Fruit fly (Drosophila melanogaster): Measurements from ENCODE around the gene Taf4.

The Taf4 gene

DNA sequence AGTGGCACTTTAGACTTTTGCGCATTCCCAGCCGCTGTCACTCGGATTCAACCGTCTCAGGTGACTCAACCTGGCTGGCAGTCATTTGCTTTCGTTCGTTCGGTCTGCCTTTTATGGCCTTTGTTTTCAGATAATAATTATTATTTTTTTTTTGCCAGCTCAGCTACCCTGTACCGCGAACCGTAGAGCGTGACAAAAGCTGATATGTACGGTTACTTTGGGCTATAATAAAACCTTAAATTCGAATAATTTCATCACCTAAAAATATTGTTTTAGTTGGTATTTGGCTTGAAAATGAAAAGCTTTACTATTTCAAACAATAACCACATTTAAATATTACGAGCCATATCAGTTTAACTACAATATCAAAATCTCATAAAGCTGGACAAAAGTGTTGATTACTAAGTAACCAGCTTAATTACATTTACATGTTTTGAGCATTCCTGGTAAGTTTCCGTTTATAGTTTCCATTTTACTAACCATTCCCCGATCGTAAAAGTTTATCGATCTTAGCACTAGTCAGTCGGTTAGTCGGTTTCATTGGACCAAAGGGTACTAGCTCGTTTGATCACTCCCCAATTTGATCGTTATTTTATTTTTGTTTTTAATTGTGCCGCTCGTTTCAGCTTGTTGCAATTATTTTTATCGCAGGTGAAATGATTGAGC lies 38.0 kb downstream of the Taf4 start:
- TF ChIP-seq CG8478 (optimal IDR thresholded peaks at IDR 0.05) (no peak), CTCF (optimal IDR thresholded peaks at IDR 0.05) (no peak)

DNA sequence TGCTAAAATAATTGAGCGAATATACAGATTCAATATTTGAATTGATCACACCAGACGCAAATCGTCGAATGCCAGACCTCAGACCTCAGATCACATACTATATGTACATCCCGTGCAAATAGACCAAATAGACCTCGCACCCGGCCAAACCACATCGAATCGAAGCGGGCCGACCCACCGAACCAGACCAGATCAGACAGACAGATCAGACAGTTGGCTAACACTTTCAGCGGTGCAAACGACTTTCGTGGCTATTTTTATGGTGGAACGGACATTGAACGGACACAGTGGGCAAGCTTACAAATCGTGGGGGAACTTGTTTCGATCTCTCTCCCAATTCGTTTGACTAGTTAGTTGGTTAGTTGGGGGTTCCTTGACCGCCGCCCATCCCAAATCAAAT lies 38.7 kb downstream of the Taf4 start:
- TF ChIP-seq CTCF (optimal IDR thresholded peaks at IDR 0.05): no peak
- no peak for TF ChIP-seq CG8478 (optimal IDR thresholded peaks at IDR 0.05)

DNA sequence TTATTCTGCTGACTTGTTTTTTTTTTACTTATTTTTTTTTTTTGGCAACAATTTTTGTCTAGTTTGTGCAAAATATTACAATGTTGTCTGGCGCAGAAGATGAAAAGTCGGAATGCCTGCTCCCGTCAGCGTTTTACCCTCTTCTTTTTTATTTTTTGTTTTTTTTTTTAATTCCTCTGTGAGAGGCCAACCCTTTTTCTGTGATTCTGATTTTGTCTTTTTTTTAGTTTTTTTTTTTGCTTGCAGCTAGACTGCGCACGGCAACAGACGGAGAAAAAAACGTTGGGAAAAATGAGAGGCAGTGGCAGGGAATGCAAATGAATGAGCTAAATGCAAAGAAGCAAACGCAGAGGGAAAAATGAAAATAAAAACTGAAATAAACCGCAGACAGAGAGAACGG lies 40.1 kb downstream of the Taf4 start:
- no peak for TF ChIP-seq CG8478 (optimal IDR thresholded peaks at IDR 0.05)
- no peak for TF ChIP-seq CTCF (optimal IDR thresholded peaks at IDR 0.05)

DNA sequence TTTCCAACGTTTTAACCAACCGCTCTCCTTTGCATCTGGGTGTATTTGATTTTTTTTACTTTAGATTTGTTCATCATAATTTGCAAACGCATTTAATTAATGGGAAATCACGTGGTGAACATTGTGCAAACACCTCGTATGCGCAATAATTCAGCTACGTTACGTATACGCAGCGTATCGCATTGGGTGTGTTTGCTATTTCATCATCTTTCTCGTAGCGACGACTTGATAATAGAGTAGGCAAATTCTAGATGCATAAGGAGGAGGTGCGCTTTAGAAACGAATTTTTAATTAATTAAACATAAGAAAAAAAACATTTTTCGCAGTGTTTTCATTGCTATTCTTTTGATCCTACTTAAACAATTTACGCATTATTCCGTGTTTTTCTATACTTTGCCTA lies 40.6 kb downstream of the Taf4 start:
- TF ChIP-seq CG8478 (optimal IDR thresholded peaks at IDR 0.05) (no peak), CTCF (optimal IDR thresholded peaks at IDR 0.05) (no peak)

DNA sequence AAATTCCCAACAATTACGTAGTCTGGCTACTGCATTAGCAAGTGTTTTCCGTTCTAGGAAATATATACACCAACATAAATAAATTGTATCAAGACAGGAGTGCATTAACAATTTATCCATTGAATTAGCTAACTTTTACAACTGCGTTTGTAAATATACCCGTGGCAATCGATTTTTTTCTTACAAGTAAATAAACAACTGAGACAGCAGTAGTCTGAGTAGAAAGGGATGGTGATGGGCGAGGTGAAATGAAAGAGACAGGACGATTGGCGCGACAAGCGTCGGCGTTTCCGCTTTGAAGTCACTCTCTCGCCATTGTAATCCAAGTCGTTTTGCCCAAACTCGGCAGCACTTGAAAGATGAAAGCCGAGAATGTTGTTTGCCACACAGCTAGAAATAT lies 42.5 kb downstream of the Taf4 start:
- TF ChIP-seq CTCF (optimal IDR thresholded peaks at IDR 0.05) (no peak), CG8478 (optimal IDR thresholded peaks at IDR 0.05) (no peak)

DNA sequence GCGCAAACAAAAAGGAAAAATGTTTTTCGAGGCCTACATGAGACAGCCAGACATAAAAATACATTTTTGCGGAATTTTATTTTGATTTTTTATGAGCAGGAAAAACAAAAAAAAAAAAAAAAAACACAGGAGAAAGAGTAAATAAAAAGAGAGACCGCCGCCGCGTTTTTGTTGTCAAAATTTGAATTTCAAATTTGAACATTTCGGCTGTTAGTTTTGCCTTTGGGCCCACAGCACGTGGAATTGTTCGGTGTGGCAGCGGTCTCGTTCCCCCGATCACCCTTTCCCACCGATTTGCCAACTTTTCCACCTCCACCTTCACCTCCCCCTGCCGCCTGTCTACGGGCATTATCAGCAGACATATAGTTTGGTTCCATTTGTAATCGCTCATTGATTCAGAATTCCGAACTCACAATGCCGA lies 43.8 kb downstream of the Taf4 start:
- TF ChIP-seq CTCF (optimal IDR thresholded peaks at IDR 0.05): no peak
- no peak for TF ChIP-seq CG8478 (optimal IDR thresholded peaks at IDR 0.05)

DNA sequence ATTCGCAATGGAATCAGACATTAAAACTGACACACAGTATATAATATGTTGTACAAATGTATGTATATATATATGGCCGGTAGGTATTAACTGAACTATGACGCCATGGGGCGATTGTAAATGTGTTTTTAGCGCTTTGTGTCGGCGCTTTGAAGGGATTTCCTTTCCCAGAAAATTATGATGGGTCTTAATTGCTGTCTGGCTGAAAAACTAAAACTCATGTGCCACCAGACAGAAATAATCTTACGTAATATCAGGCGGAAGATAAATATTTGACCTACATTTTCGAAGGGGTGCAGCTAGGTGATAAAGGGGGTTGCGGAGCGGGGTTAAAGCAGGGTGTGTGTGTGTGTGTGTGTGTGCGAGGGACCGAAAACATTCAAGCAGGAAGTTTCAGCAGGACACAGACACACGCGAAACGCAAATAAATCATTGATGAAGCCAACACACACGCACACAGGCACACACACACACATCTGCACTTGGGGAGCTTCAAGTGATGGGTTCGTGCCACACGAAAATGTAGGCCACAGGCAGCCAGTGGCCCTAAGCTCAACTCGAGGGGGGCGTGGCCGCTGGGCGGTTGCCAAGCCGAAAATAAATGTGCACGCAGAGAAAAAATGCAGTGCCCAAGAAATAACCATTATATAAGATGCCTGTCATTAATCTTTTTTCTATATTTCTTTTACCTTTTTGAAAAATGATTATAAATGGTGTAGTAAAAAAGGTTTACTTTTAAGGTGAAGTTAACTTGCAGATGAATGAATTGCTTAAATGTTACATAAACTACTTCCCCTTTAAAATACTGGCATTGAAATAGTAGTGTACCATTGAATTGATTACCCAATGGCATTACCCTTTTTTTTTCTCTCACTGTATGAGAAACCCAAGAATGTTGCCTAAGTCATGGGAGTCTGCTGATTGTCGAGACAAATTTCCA lies 44.5 kb downstream of the Taf4 start:
- no peak for TF ChIP-seq CG8478 (optimal IDR thresholded peaks at IDR 0.05)
- no peak for TF ChIP-seq CTCF (optimal IDR thresholded peaks at IDR 0.05)

DNA sequence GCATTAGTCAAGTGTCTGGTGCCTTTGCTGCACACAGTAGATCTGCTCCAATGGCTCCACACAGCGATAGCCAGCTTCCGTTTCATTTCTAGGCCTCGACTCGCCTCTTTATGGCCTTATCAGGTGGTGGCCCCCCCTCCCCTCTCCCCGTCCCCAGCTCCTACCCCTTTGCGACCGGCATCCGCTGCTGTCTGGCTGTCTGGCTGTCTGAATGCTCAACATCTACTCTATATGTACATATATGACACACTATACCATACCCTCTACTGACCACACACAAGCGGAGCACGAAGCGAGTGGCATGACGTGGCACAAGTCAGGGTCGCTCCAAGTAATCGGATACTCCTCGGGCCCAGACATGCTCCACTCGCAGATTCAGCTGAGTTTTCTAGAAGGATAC lies 45.3 kb downstream of the Taf4 start:
- TF ChIP-seq CG8478 (optimal IDR thresholded peaks at IDR 0.05): no peak
- no peak for TF ChIP-seq CTCF (optimal IDR thresholded peaks at IDR 0.05)

DNA sequence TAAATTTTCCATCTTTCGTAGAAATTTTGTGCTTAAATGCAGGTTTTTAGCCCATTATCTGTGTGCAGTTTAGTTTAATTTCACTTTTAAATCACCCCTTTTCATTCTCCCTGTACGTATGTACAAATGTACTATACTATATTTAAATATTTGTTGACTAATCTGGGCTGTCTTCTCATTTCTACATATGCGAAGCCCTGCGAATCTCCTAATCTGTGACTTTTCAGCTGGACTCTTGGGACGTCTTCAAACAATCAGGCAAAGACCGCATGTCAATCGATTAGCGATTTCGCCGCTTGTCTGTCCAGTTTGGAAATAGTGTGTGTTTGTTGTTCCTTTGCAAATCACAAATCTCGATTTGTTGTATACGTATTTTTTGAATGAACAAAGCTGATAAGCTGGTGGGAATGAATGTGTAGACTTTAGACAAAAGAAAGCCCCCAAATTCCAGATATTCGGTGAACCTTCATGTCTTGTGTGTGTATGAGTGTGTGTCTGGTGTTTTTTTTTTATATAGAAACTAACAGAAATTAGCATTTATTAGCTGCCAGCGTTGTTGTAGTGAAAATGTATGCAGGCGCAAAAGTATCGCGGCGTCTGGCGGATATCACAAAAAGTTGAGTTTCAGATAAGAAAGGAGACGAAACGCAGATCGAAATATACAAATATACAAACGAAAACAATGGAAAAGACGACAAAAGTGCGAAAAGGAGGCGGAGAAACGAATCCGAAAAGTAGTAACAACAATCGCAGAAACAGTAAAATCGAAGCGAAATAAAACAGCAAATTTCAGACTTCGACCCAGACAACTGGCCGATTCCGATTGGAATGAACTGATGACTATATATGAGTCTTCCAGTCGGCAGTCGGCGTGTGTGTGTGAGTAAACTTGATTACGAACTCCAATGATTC lies 46.4 kb downstream of the Taf4 start:
- TF ChIP-seq CG8478 (optimal IDR thresholded peaks at IDR 0.05) (no peak), CTCF (optimal IDR thresholded peaks at IDR 0.05) (no peak)

DNA sequence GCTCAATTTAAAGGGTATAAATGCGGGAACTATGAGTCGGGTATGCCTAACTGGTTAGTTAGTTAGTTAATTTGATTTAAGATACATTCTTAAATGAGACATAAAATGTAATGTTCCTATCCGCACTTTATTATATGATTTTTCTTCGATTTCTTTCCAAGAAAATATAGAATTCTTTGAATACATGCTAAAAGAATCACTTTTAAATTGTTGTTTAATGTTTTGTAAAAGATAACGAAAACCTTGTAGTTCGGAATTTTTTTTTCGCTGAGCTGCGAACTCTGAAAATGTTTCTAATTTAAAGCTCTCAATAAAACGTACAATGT lies 47.0 kb downstream of the Taf4 start:
- TF ChIP-seq CG8478 (optimal IDR thresholded peaks at IDR 0.05): no peak
- no peak for TF ChIP-seq CTCF (optimal IDR thresholded peaks at IDR 0.05)

DNA sequence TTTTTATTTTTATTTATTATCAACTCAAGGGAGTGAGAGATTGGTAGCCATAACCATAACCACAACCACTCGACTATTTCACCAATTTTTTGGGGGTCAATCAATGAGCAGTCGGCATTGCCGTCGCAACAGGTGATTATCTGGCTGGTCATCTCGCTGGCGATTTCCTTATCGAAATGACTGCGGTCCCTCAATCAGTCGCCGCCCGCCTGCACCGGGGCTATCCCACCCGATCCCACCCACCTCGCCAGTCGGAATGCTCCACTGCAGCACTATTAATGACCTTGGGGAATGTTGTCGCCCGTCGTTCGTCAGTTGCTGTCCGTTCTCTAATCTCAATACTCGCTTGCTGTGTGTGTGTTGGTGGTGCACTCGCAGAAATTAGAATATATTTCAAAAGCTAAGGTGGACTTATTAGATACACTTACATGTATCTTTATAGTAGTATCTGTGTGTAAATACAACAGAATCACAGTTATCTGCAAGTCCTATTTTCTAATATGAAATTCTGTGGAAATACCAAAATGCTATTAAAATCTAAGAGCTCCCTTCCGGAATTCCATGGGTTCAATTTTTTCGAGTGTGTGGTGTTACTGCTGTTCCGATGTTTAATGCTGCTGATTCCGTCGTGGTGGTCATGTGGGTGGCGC lies 47.5 kb downstream of the Taf4 start:
- TF ChIP-seq CTCF (optimal IDR thresholded peaks at IDR 0.05) (no peak), CG8478 (optimal IDR thresholded peaks at IDR 0.05) (no peak)

DNA sequence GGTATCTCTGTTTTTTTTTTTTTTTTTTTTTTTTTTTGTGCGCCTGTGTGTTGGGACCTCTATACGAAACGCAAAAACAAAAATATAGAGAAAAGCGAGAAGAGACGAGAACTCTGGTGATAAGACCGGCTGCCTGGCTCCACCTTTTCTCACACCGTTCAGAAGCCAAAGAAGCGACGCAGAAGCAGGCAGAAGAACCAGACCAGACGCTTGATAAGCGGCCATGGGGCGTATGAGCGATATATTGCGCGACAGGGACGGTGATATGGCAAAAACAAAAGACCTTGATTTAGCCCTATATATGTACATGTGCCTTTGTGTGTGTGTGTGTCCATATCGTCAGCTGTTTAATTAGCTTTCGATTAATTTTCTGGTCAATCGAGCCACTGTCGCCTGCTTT lies 48.1 kb downstream of the Taf4 start:
- TF ChIP-seq CTCF (optimal IDR thresholded peaks at IDR 0.05): no peak
- no peak for TF ChIP-seq CG8478 (optimal IDR thresholded peaks at IDR 0.05)

DNA sequence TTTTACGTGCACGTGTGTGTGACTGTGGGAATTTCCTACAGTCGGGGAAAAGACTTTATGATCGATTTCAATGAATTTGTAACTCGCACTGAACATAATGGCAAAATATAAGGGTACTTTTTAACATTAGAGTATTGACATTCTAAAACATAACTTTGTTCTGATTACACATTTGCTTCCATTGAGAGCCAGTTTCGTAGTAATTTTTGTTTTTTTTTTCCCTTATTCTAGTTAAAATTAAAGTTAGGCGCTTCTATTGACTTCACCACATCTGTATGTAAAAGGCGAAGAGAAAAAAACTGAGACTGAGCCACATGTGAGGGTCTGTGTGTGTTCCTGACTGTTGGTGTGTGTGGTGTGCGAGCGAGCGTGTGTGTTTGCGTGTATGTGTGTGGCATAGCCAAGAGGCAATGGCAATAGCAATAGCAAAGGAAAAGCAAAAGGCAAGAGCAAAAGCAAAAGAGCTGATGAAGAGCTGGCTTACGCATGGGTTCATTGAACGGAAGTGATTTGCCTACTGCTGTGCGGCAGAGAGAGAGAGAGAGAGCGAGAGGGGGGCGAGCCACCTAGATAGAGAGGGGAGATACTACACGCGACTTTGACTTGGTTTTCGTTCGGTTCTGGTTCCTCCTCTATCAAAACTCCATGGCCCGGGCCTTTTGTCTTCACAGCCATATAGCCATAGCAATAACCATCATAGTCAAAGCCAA lies 49.0 kb downstream of the Taf4 start:
- TF ChIP-seq CTCF (optimal IDR thresholded peaks at IDR 0.05) (no peak), CG8478 (optimal IDR thresholded peaks at IDR 0.05) (no peak)
